Fruit fly (Drosophila melanogaster) whole organism, embryonic: Measurements from ENCODE around the gene Ocrl.
A peak's percentile ranks its signal among the peaks of the same experiment; 100 is the strongest.

ENCODE experiments used
- Asciz ChIP-seq: fragments of 200-800 bp; sonication (Bioruptor generic); optimal IDR thresholded peaks from 2 replicates; lab custom pipeline; 2017; ENCODE audit warnings: missing biosample characterization, mild to moderate bottlenecking, missing genetic modification characterization, missing genetic modification reagents
- CG10431 ChIP-seq: fragments of 200-800 bp; sonication (Bioruptor generic); optimal IDR thresholded peaks from 3 replicates; lab custom pipeline; 2018; ENCODE audit warnings: missing biosample characterization, mild to moderate bottlenecking, missing genetic modification characterization
- CG10979 ChIP-seq: fragments of 200-800 bp; sonication (Bioruptor generic); optimal IDR thresholded peaks from 2 replicates; lab custom pipeline; 2018; ENCODE audit warnings: missing biosample characterization, mild to moderate bottlenecking, missing genetic modification characterization, moderate library complexity
- CG11560 ChIP-seq: fragments of 200-800 bp; sonication (Bioruptor generic); IDR thresholded peaks from 3 replicates; pipeline ENCODE4 v1.3.6; 2022; ENCODE audit warnings: missing biosample characterization, missing genetic modification characterization
- CG11695 ChIP-seq: fragments of 200-800 bp; sonication (Bioruptor generic); IDR thresholded peaks from 3 replicates; pipeline ENCODE4 v1.3.6; 2022; ENCODE audit warnings: missing biosample characterization, missing genetic modification characterization
- CG12942 ChIP-seq: fragments of 200-800 bp; sonication (Bioruptor generic); optimal IDR thresholded peaks from 3 replicates; lab custom pipeline; 2016; ENCODE audit warnings: missing biosample characterization, missing genetic modification characterization
- CG13287 ChIP-seq: fragments of 200-800 bp; sonication (Bioruptor generic); IDR thresholded peaks from 2 replicates; pipeline ENCODE4 v1.3.6; 2022; ENCODE audit warnings: missing biosample characterization, missing genetic modification characterization; ENCODE audit not compliant: partially characterized antibody
- CG14050 ChIP-seq: fragments of 200-800 bp; sonication (Bioruptor generic); IDR thresholded peaks from 3 replicates; pipeline ENCODE4 v1.3.6; 2022; ENCODE audit warnings: missing biosample characterization, missing genetic modification characterization
- CG17802 ChIP-seq: fragments of 200-800 bp; sonication (Bioruptor generic); optimal IDR thresholded peaks from 2 replicates; lab custom pipeline; 2018; ENCODE audit warnings: missing biosample characterization, mild to moderate bottlenecking, missing genetic modification characterization, moderate library complexity
- CG17829 ChIP-seq: fragments of 200-800 bp; optimal IDR thresholded peaks from 2 replicates; lab custom pipeline; 2019; ENCODE audit warnings: missing biosample characterization, mild to moderate bottlenecking, missing genetic modification characterization, moderate library complexity
- CG18011 ChIP-seq: fragments of 200-800 bp; sonication (Bioruptor generic); optimal IDR thresholded peaks from 2 replicates; lab custom pipeline; 2017; ENCODE audit warnings: missing biosample characterization, missing genetic modification characterization, mild to moderate bottlenecking, moderate library complexity, missing genotype
- CG1832 ChIP-seq: fragments of 200-800 bp; sonication (Bioruptor generic); optimal IDR thresholded peaks from 2 replicates; lab custom pipeline; 2017; ENCODE audit warnings: missing biosample characterization, mild to moderate bottlenecking, missing genetic modification characterization, inconsistent platforms
- CG2202 ChIP-seq: fragments of 200-800 bp; sonication (Bioruptor generic); optimal IDR thresholded peaks from 2 replicates; lab custom pipeline; 2018; ENCODE audit warnings: missing biosample characterization, mild to moderate bottlenecking, missing genetic modification characterization
- CG2889 ChIP-seq: fragments of 200-800 bp; sonication (Bioruptor generic); IDR thresholded peaks from 3 replicates; pipeline ENCODE4 v1.3.6; 2022; ENCODE audit warnings: missing biosample characterization, missing genetic modification characterization
- CG30403 ChIP-seq: fragments of 200-800 bp; sonication (Bioruptor generic); optimal IDR thresholded peaks from 3 replicates; lab custom pipeline; 2016; ENCODE audit warnings: missing biosample characterization, missing genetic modification characterization
- CG31388 ChIP-seq: fragments of 200-800 bp; sonication (Bioruptor generic); optimal IDR thresholded peaks from 2 replicates; lab custom pipeline; 2016; ENCODE audit warnings: missing biosample characterization, missing genetic modification characterization
- CG34224 ChIP-seq: fragments of 200-800 bp; sonication (Bioruptor generic); IDR thresholded peaks from 3 replicates; pipeline ENCODE4 v1.3.6; 2022; ENCODE audit warnings: missing biosample characterization, missing genetic modification characterization; ENCODE audit not compliant: partially characterized antibody
- CG4820 ChIP-seq: fragments of 200-800 bp; sonication (Bioruptor generic); optimal IDR thresholded peaks from 3 replicates; lab custom pipeline; 2016; ENCODE audit warnings: missing biosample characterization, missing genetic modification characterization
- CG7556 ChIP-seq: fragments of 200-800 bp; sonication (Bioruptor generic); optimal IDR thresholded peaks from 2 replicates; lab custom pipeline; 2017; ENCODE audit warnings: missing biosample characterization, mild to moderate bottlenecking, missing genetic modification characterization
- CG7786 ChIP-seq: fragments of 200-800 bp; sonication (Bioruptor generic); optimal IDR thresholded peaks from 2 replicates; lab custom pipeline; 2016; ENCODE audit warnings: missing biosample characterization, missing genetic modification characterization
- CG9437 ChIP-seq: fragments of 200-800 bp; sonication (Bioruptor generic); optimal IDR thresholded peaks from 2 replicates; lab custom pipeline; 2018; ENCODE audit warnings: missing biosample characterization, mild to moderate bottlenecking, missing genetic modification characterization
- D ChIP-seq, 2 experiments: fragments of 200-800 bp in 1 of 2; fragments of >200 bp in 1 of 2; sonication (Bioruptor generic) in 1 of 2; optimal IDR thresholded peaks; 2 replicates in 1 of 2; 3 replicates in 1 of 2; lab custom pipeline; 2017; ENCODE audit warnings: mild to moderate bottlenecking in 1 of 2, missing biosample characterization in 1 of 2, missing genetic modification characterization in 1 of 2, missing genetic modification reagents in 1 of 2
- D19B ChIP-seq: fragments of 200-800 bp; sonication (Bioruptor generic); optimal IDR thresholded peaks from 2 replicates; lab custom pipeline; 2017; ENCODE audit warnings: missing biosample characterization, mild to moderate bottlenecking, missing genetic modification characterization
- Gsc ChIP-seq: fragments of 200-800 bp; sonication (Bioruptor generic); IDR thresholded peaks from 2 replicates; pipeline ENCODE4 v1.3.6; 2022; ENCODE audit warnings: missing biosample characterization, missing genetic modification characterization
- H15 ChIP-seq: fragments of 200-800 bp; sonication (Bioruptor generic); IDR thresholded peaks from 3 replicates; pipeline ENCODE4 v1.3.6; 2022; ENCODE audit warnings: missing biosample characterization, missing genetic modification characterization
- HLH54F ChIP-seq: fragments of 200-800 bp; sonication (Bioruptor generic); optimal IDR thresholded peaks from 3 replicates; lab custom pipeline; 2016; ENCODE audit warnings: missing biosample characterization, missing genetic modification characterization
- Hey ChIP-seq: fragments of 200-800 bp; sonication (Bioruptor generic); optimal IDR thresholded peaks from 3 replicates; lab custom pipeline; 2018; ENCODE audit warnings: missing biosample characterization, mild to moderate bottlenecking, missing genetic modification characterization
- Hr51 ChIP-seq, 2 experiments: fragments of 200-800 bp; sonication (Bioruptor generic); optimal IDR thresholded peaks; 2 replicates in 1 of 2; 3 replicates in 1 of 2; lab custom pipeline; 2016 to 2018; ENCODE audit warnings: missing biosample characterization in 2 of 2, missing genetic modification characterization in 2 of 2, mild to moderate bottlenecking in 1 of 2, moderate library complexity in 1 of 2
- Max ChIP-seq: fragments of 200-800 bp; sonication (Bioruptor generic); optimal IDR thresholded peaks from 2 replicates; lab custom pipeline; 2016; ENCODE audit warnings: missing biosample characterization, mild to moderate bottlenecking, missing genetic modification characterization
- Mes4 ChIP-seq: fragments of 200-800 bp; sonication (Bioruptor generic); optimal IDR thresholded peaks from 2 replicates; lab custom pipeline; 2016; ENCODE audit warnings: missing biosample characterization, missing genetic modification characterization
- Xbp1 ChIP-seq: fragments of 200-800 bp; sonication (Bioruptor generic); optimal IDR thresholded peaks from 3 replicates; lab custom pipeline; 2016; ENCODE audit warnings: missing biosample characterization, mild to moderate bottlenecking, missing genetic modification characterization
- ara ChIP-seq: fragments of 200-800 bp; sonication (Bioruptor generic); IDR thresholded peaks from 2 replicates; pipeline ENCODE4 v1.3.6; 2022; ENCODE audit warnings: missing biosample characterization, missing genetic modification characterization
- chm ChIP-seq: fragments of 200-800 bp; sonication (Bioruptor generic); IDR thresholded peaks from 2 replicates; pipeline ENCODE4 v1.3.6; 2022; ENCODE audit warnings: missing biosample characterization, missing genetic modification characterization
- dan ChIP-seq: fragments of 200-800 bp; sonication (Bioruptor generic); IDR thresholded peaks from 2 replicates; pipeline ENCODE4 v1.3.6; 2022; ENCODE audit warnings: missing biosample characterization, missing genetic modification characterization
- dati ChIP-seq: fragments of 200-800 bp; sonication (Bioruptor generic); IDR thresholded peaks from 2 replicates; pipeline ENCODE4 v1.3.6; 2022; ENCODE audit warnings: missing biosample characterization, missing genetic modification characterization
- dysf ChIP-seq: fragments of 200-800 bp; sonication (Bioruptor generic); IDR thresholded peaks from 3 replicates; pipeline ENCODE4 v1.3.6; 2022; ENCODE audit warnings: missing biosample characterization, missing genetic modification characterization
- eyg ChIP-seq: fragments of 200-800 bp; sonication (Bioruptor generic); optimal IDR thresholded peaks from 3 replicates; lab custom pipeline; 2016; ENCODE audit warnings: missing biosample characterization, missing genetic modification characterization
- hbn ChIP-seq: fragments of 200-800 bp; sonication (Bioruptor generic); IDR thresholded peaks from 2 replicates; pipeline ENCODE4 v1.3.6; 2022; ENCODE audit warnings: missing biosample characterization, missing genetic modification characterization; ENCODE audit not compliant: partially characterized antibody
- kni ChIP-seq: fragments of 200-800 bp; sonication (Bioruptor generic); optimal IDR thresholded peaks from 3 replicates; lab custom pipeline; 2017; ENCODE audit warnings: mild to moderate bottlenecking, missing biosample characterization, missing genetic modification reagents, missing genetic modification characterization
- nau ChIP-seq: fragments of 200-800 bp; sonication (Bioruptor generic); optimal IDR thresholded peaks from 3 replicates; lab custom pipeline; 2017; ENCODE audit warnings: missing biosample characterization, mild to moderate bottlenecking, missing genetic modification characterization, missing genetic modification reagents
- pb ChIP-seq: fragments of 200-800 bp; sonication (Bioruptor generic); optimal IDR thresholded peaks from 3 replicates; lab custom pipeline; 2016; ENCODE audit warnings: missing biosample characterization, missing genetic modification characterization
- peb ChIP-seq: fragments of 200-800 bp; sonication (Bioruptor generic); IDR thresholded peaks from 2 replicates; pipeline ENCODE4 v1.3.6; 2022; ENCODE audit warnings: missing biosample characterization, missing genetic modification characterization
- pum ChIP-seq: fragments of 200-800 bp; sonication (Bioruptor generic); optimal IDR thresholded peaks from 2 replicates; lab custom pipeline; 2016; ENCODE audit warnings: missing biosample characterization, missing genetic modification characterization
- sens ChIP-seq: fragments of 200-800 bp; sonication (Bioruptor generic); peaks from one replicate; lab custom pipeline; 2016; ENCODE audit warnings: missing biosample characterization, missing genetic modification characterization
- tio ChIP-seq: fragments of 200-800 bp; sonication (Bioruptor generic); optimal IDR thresholded peaks from 2 replicates; lab custom pipeline; 2017; ENCODE audit warnings: missing biosample characterization, missing genetic modification characterization, inconsistent platforms
- unpg ChIP-seq: fragments of 200-800 bp; sonication (Bioruptor generic); optimal IDR thresholded peaks from 3 replicates; lab custom pipeline; 2018; ENCODE audit warnings: missing biosample characterization, mild to moderate bottlenecking, missing genetic modification characterization, moderate library complexity
- yki ChIP-seq: fragments of >200 bp; optimal IDR thresholded peaks from 3 replicates; lab custom pipeline; 2018
- zfh1 ChIP-seq: fragments of 200-800 bp; sonication (Bioruptor generic); IDR thresholded peaks from 3 replicates; pipeline ENCODE4 v1.3.6; 2022; ENCODE audit warnings: missing biosample characterization, missing genetic modification characterization

Ocrl gene

DNA sequence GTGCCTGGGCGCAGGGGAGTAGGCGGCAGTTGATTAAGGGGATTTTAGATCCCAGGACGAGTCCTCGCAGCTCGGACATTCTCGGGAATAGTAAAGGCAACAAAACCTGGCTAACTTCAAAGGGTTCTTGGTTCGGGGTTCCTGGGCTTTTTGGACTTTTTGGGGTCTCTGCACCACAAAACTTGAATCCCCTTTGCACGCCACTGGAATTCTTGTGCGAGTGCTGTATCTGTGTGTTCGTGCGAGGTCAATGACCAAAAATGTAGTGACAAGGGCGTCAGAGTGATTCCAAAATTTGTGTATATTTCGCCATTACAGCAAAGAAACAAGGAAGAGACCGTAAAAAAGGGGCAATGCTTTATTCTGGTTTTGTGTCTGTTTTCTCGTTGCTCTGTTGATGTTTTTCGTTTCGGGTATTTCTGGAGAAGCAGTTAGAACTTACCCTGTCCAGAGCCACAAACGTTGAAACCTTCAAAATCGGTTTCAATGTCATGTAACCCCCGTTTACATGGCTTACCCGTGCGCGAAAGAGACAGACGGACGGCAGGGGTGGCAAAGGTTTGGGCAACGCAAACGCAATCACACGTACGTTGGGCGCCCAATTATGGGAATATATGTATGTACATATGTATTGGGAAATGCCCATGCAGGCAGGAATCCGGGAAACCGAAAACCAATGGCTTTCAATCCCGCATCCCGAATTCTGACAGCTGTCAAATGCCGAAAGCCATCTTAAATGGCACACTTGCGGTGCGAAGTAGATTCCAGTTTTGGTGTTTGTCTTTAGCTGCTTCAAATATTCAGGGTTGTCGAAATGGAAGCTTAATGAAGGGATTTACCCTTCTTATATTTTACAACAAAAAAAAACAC is 21.7 kb downstream of the Ocrl start (continued):
- TF ChIP-seq Xbp1 (GFP tag; lab: Kevin White, UChicago): peak; percentile 41
- TF ChIP-seq H15 (GFP tag; lab: Robert Waterston, UW): peak; percentile 48; the same call in 2 of the 3 replicates
- no peak for TF ChIP-seq D (optimal IDR thresholded peaks at IDR 0.05; lab: Kevin White, UChicago)
- no peak for TF ChIP-seq D (GFP tag; optimal IDR thresholded peaks at IDR 0.05; lab: Kevin White, UChicago)
- TF ChIP-seq CG7556: no peak
- no peak for TF ChIP-seq Max (GFP tag; lab: Kevin White, UChicago)
- peak; percentile 31 for TF ChIP-seq CG12942 (GFP tag; lab: Kevin White, UChicago)
- 0 out of 2 replicates have a peak, but pooled peaks have one; percentile 4 for TF ChIP-seq dati
- TF ChIP-seq dysf (GFP tag; lab: Robert Waterston, UW): peak; percentile 57
- peak; percentile 63 for TF ChIP-seq CG2889 (GFP tag; lab: Robert Waterston, UW)
- TF ChIP-seq CG30403 (GFP tag; lab: Kevin White, UChicago): no peak
- no peak for TF ChIP-seq CG34224 (GFP tag; lab: Robert Waterston, UW)
- TF ChIP-seq CG1832 (GFP tag; lab: Kevin White, UChicago): no peak
- no peak for TF ChIP-seq hbn (GFP tag; lab: Robert Waterston, UW)
- peak; percentile 55 for TF ChIP-seq CG7786 (GFP tag; lab: Kevin White, UChicago)
- TF ChIP-seq Gsc (GFP tag; lab: Robert Waterston, UW): 0 out of 2 replicates have a peak, but pooled peaks have one; percentile 33
- TF ChIP-seq CG17802 (tag; lab: Kevin White, UChicago): no peak
- no peak for TF ChIP-seq pb (GFP tag; lab: Kevin White, UChicago)
- peak; percentile 38 for TF ChIP-seq pum (GFP tag; lab: Kevin White, UChicago)
- no peak for TF ChIP-seq tio (GFP tag; lab: Kevin White, UChicago)
- no peak for TF ChIP-seq eyg (GFP tag; lab: Kevin White, UChicago)
- peak; percentile 51; the same call in 1 of the 2 replicates for TF ChIP-seq chm
- no peak for TF ChIP-seq CG9437
- peak; percentile 93 for TF ChIP-seq sens
- TF ChIP-seq CG31388 (GFP tag; lab: Kevin White, UChicago): no peak
- peak; percentile 63; the same call in 2 of the 3 replicates for TF ChIP-seq zfh1 (GFP tag; lab: Robert Waterston, UW)
- peak; percentile 28; the same call in 1 of the 2 replicates for TF ChIP-seq ara
- peak; percentile 7 for TF ChIP-seq CG4820 (GFP tag; lab: Kevin White, UChicago)
- no peak for TF ChIP-seq CG13287 (GFP tag; lab: Robert Waterston, UW)
- TF ChIP-seq CG10979 (tag; lab: Kevin White, UChicago): peak; percentile 50
- no peak; the same call in 2 of the 3 replicates for TF ChIP-seq CG11560 (tag; lab: Robert Waterston, UW)
- no peak for TF ChIP-seq yki (lab: Kevin White, UChicago)
- TF ChIP-seq HLH54F (GFP tag; lab: Kevin White, UChicago): peak; percentile 39
- peak; percentile 31; the same call in 1 of the 3 replicates for TF ChIP-seq CG14050
- TF ChIP-seq Hey (tag; lab: Kevin White, UChicago): no peak
- TF ChIP-seq CG11695: peak; percentile 47; the same call in 2 of the 3 replicates
- TF ChIP-seq CG18011: no peak
- no peak for TF ChIP-seq kni (GFP tag; lab: Kevin White, UChicago)
- TF ChIP-seq CG17829: no peak
- TF ChIP-seq CG2202 (tag; lab: Kevin White, UChicago): peak; percentile 45
- TF ChIP-seq nau (GFP tag; lab: Kevin White, UChicago): no peak
- TF ChIP-seq dan: 0 out of 2 replicates have a peak, but pooled peaks have one; percentile 7
- TF ChIP-seq Hr51 (GFP tag; optimal IDR thresholded peaks at IDR 0.05; lab: Kevin White, UChicago): peak in 1 of 2 experiments; percentile 51
- peak; percentile 74 for TF ChIP-seq unpg (GFP tag; lab: Kevin White, UChicago)
- 0 out of 2 replicates have a peak, but pooled peaks have one; percentile 10 for TF ChIP-seq peb (GFP tag; lab: Robert Waterston, UW)
- peak; percentile 93 for TF ChIP-seq CG10431
- TF ChIP-seq D19B (GFP tag; lab: Kevin White, UChicago): no peak
- TF ChIP-seq Mes4 (GFP tag; lab: Kevin White, UChicago): peak; percentile 8
- TF ChIP-seq Asciz: no peak
